Fruit fly (Drosophila melanogaster): ENCODE data around the gene ex.

Gene ex

DNA sequence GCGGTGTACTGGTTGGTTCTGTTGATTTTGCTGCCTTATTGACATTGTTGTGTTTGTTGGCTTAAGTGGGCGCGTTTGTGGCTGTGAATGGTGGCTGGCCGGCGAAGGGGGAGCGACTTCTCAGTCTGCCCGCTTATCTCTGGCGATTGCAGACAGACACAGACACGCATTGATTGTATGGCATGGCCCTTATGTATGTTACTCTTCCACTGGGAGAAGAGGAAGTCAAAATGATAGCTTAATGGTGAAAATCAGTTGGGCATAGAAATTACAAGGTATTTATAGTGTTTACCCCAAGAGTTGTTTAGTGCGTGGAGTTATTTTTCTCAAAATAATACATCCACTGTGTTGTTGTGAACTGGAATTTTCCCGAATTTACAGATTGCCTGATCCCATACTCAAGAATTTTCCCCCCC, 54.8 kb downstream of the ex start (continued):
- TF ChIP-seq Neu2 (GFP tag; optimal IDR thresholded peaks at IDR 0.05; ENCODE audit: borderline replicate concordance) (no peak), Atf6 (GFP tag; IDR thresholded peaks at IDR 0.05) (peak; percentile 90), CG2678 (tag; optimal IDR thresholded peaks at IDR 0.05) (peak; percentile 86), CG10959 (GFP tag; IDR thresholded peaks at IDR 0.05) (peak; percentile 70), CG18764 (GFP tag; optimal IDR thresholded peaks at IDR 0.05) (peak; percentile 89), Dad (GFP tag; optimal IDR thresholded peaks at IDR 0.05) (peak; percentile 84), TFAM (GFP tag; optimal IDR thresholded peaks at IDR 0.05) (peak; percentile 63), schlank (tag; optimal IDR thresholded peaks at IDR 0.05) (peak; percentile 91), CG10147 (GFP tag; optimal IDR thresholded peaks at IDR 0.05) (peak; percentile 61), gcm (GFP tag; optimal IDR thresholded peaks at IDR 0.05) (peak; percentile 94), Awh (GFP tag; IDR thresholded peaks at IDR 0.05) (peak; percentile 96), shn (GFP tag; optimal IDR thresholded peaks at IDR 0.05) (peak; percentile 82), pho (GFP tag; optimal IDR thresholded peaks at IDR 0.05) (peak; percentile 80), HLHmδ (GFP tag; optimal IDR thresholded peaks at IDR 0.05) (peak; percentile 98), CG30431 (GFP tag; optimal IDR thresholded peaks at IDR 0.05) (peak; percentile 41), Med (GFP tag) (peak; percentile 98), Vsx1 (GFP tag; optimal IDR thresholded peaks at IDR 0.05) (peak; percentile 96), CG5245 (GFP tag; optimal IDR thresholded peaks at IDR 0.05) (peak; percentile 80), gfzf (GFP tag; optimal IDR thresholded peaks at IDR 0.05) (peak; percentile 19), fu2 (GFP tag; optimal IDR thresholded peaks at IDR 0.05) (peak; percentile 63), CG10543 (GFP tag; optimal IDR thresholded peaks at IDR 0.05) (peak; percentile 99), CG15073 (GFP tag; optimal IDR thresholded peaks at IDR 0.05) (peak; percentile 23), CG30020 (tag; optimal IDR thresholded peaks at IDR 0.05) (peak; percentile 6), sens-2 (GFP tag; IDR thresholded peaks at IDR 0.05) (peak; percentile 55), CG10274 (GFP tag; optimal IDR thresholded peaks at IDR 0.05) (peak; percentile 77), CG1832 (GFP tag; optimal IDR thresholded peaks at IDR 0.05) (peak; percentile 48), Hmr (GFP tag; optimal IDR thresholded peaks at IDR 0.05) (peak; percentile 94), Abd-B (GFP tag; optimal IDR thresholded peaks at IDR 0.05) (no peak), CG17829 (tag; optimal IDR thresholded peaks at IDR 0.05) (peak; percentile 58), zfh2 (GFP tag; optimal IDR thresholded peaks at IDR 0.05) (peak; percentile 40), ro (GFP tag; IDR thresholded peaks at IDR 0.05) (peak; percentile 54; the same call in 1 of the 2 replicates), al (GFP tag; IDR thresholded peaks at IDR 0.05) (0 out of 2 replicates have a peak, but pooled peaks have one; percentile 40), Oli (tag; optimal IDR thresholded peaks at IDR 0.05) (peak; percentile 58), psq (GFP tag; optimal IDR thresholded peaks at IDR 0.05) (peak; percentile 83), Side (GFP tag; optimal IDR thresholded peaks at IDR 0.05) (peak; percentile 96), CG8281 (tag; optimal IDR thresholded peaks at IDR 0.05) (peak; percentile 72), HmgD (GFP tag; optimal IDR thresholded peaks at IDR 0.05) (peak; percentile 80), Jarid2 (GFP tag; optimal IDR thresholded peaks at IDR 0.05) (peak; percentile 73), CG18011 (GFP tag; optimal IDR thresholded peaks at IDR 0.05) (peak; percentile 59), D19B (GFP tag; optimal IDR thresholded peaks at IDR 0.05) (peak; percentile 58), Sox100B (GFP tag; optimal IDR thresholded peaks at IDR 0.05) (peak; percentile 92), chif (GFP tag; optimal IDR thresholded peaks at IDR 0.05) (peak; percentile 74 to 92), so (GFP tag; IDR thresholded peaks at IDR 0.05) (peak; percentile 94), CG7839 (tag; optimal IDR thresholded peaks at IDR 0.05) (peak; percentile 57), bab2 (GFP tag; optimal IDR thresholded peaks at IDR 0.05) (peak; percentile 96), CG6272 (GFP tag; IDR thresholded peaks at IDR 0.05) (no peak), CG13775 (GFP tag; optimal IDR thresholded peaks at IDR 0.05) (peak; percentile 68), Dek (tag; optimal IDR thresholded peaks at IDR 0.05) (peak; percentile 76), Ravus (GFP tag; IDR thresholded peaks at IDR 0.05) (no peak), CG10462 (GFP tag; optimal IDR thresholded peaks at IDR 0.05) (peak; percentile 84), bowl (GFP tag; IDR thresholded peaks at IDR 0.05) (peak; percentile 72)
